Worm (Caenorhabditis elegans) whole organism, L2 larva: ENCODE measurements around the gene T13H5.1.

Source experiments
- alr-1 ChIP-seq: fragments of 150-350 bp; optimal IDR thresholded peaks from 2 replicates; lab custom pipeline; 2014; ENCODE audit warnings: missing biosample characterization, missing genetic modification characterization
- aly-2 ChIP-seq: fragments of 150-350 bp; optimal IDR thresholded peaks from 2 replicates; lab custom pipeline; 2014; ENCODE audit warnings: missing biosample characterization, missing genetic modification characterization
- ama-1 ChIP-seq: fragments of 150-350 bp; optimal IDR thresholded peaks from 2 replicates; lab custom pipeline; 2018; ENCODE audit warnings: inconsistent platforms
- ceh-16 ChIP-seq: fragments of 150-350 bp; optimal IDR thresholded peaks from 2 replicates; lab custom pipeline; 2014; ENCODE audit warnings: missing biosample characterization, missing genetic modification characterization
- lin-39 ChIP-seq: fragments of 150-350 bp; optimal IDR thresholded peaks from 2 replicates; lab custom pipeline; 2014; ENCODE audit warnings: missing biosample characterization, missing genetic modification reagents, missing genetic modification characterization
- nhr-237 ChIP-seq: fragments of 150-350 bp; optimal IDR thresholded peaks from 2 replicates; lab custom pipeline; 2014; ENCODE audit warnings: missing biosample characterization, missing genetic modification characterization
- zag-1 ChIP-seq: fragments of 150-350 bp; optimal IDR thresholded peaks from 2 replicates; lab custom pipeline; 2014; ENCODE audit warnings: missing biosample characterization, missing genetic modification characterization
- ztf-11 ChIP-seq: sonication (generic microtip); optimal IDR thresholded peaks from 2 replicates; lab custom pipeline; 2017; ENCODE audit warnings: missing biosample characterization, missing genetic modification characterization

- TF ChIP-seq ama-1 (lab: Kevin White, UChicago) (no peak), lin-39 (tag; lab: Kevin White, UChicago) (no peak), aly-2 (tag; lab: Kevin White, UChicago) (no peak), nhr-237 (tag; lab: Kevin White, UChicago) (no peak), alr-1 (tag; lab: Kevin White, UChicago) (no peak), ztf-11 (no peak), ceh-16 (tag; lab: Kevin White, UChicago) (no peak), zag-1 (tag; lab: Kevin White, UChicago) (no peak)
Measured at ce11 chrII:8449660-8450118, 59.2 kb downstream of the T13H5.1 start, which contains the start of gene F22B5.4.
